Worm (Caenorhabditis elegans): Measurements from ENCODE around the gene slc-46A.
A peak's percentile ranks its signal among the peaks of the same experiment; 100 is the strongest.

Gene slc-46A

ce11 chrIV:5370914-5371313 lies 51.9 kb downstream of the slc-46A start (continued):
- TF ChIP-seq nhr-232 (tag; optimal IDR thresholded peaks at IDR 0.05) = peak; percentile 18
- peak; percentile 49 for TF ChIP-seq nfya-1 (tag; optimal IDR thresholded peaks at IDR 0.05)
- peak; percentile 72 for TF ChIP-seq ttx-3 (tag; optimal IDR thresholded peaks at IDR 0.05)
- no peak for TF ChIP-seq C08G9.2 (tag; optimal IDR thresholded peaks at IDR 0.05)
- TF ChIP-seq lin-11 (tag; optimal IDR thresholded peaks at IDR 0.05) = no peak
- TF ChIP-seq fax-1 (tag; optimal IDR thresholded peaks at IDR 0.05) = peak; percentile 33
- no peak for TF ChIP-seq ceh-48 (tag; optimal IDR thresholded peaks at IDR 0.05)
- TF ChIP-seq K09A11.1 (tag; optimal IDR thresholded peaks at IDR 0.05; ENCODE audit: insufficient read depth) = peak; percentile 65
- no peak for TF ChIP-seq sox-2 (GFP tag; IDR thresholded peaks at IDR 0.05)
- peak; percentile 52 for TF ChIP-seq zip-5 (tag; optimal IDR thresholded peaks at IDR 0.05)
- TF ChIP-seq che-1 (tag; optimal IDR thresholded peaks at IDR 0.05) = no peak
- TF ChIP-seq ceh-34 (tag; optimal IDR thresholded peaks at IDR 0.05) = peak; percentile 71
- no peak for TF ChIP-seq dmd-4 (tag; optimal IDR thresholded peaks at IDR 0.05; ENCODE audit: borderline replicate concordance)
- no peak for TF ChIP-seq npax-4 (tag; optimal IDR thresholded peaks at IDR 0.05)
- no peak for TF ChIP-seq pros-1 (tag; optimal IDR thresholded peaks at IDR 0.05)
- TF ChIP-seq ceh-45 (GFP tag; IDR thresholded peaks at IDR 0.05) = no peak
- peak; percentile 44 for TF ChIP-seq unc-86 (tag; optimal IDR thresholded peaks at IDR 0.05)
- no peak for TF ChIP-seq ceh-19 (GFP tag; optimal IDR thresholded peaks at IDR 0.05)
- TF ChIP-seq sdc-2 (tag; optimal IDR thresholded peaks at IDR 0.05) = no peak
- no peak for TF ChIP-seq ama-1 (optimal IDR thresholded peaks at IDR 0.05)
- TF ChIP-seq pha-4 (tag; optimal IDR thresholded peaks at IDR 0.05) = no peak
- TF ChIP-seq ceh-6 (GFP tag; optimal IDR thresholded peaks at IDR 0.05) = no peak
- no peak for TF ChIP-seq unc-3 (GFP tag; conservative IDR thresholded peaks at IDR 0.05)
- peak; percentile 22 for TF ChIP-seq unc-3 (tag; optimal IDR thresholded peaks at IDR 0.05)
- no peak for TF ChIP-seq pag-3 (tag; optimal IDR thresholded peaks at IDR 0.05; ENCODE audit: borderline replicate concordance)
- TF ChIP-seq elt-2 (tag; optimal IDR thresholded peaks at IDR 0.05) = peak; percentile 76
- no peak for TF ChIP-seq lim-6 (tag; optimal IDR thresholded peaks at IDR 0.05)
- no peak for TF ChIP-seq ceh-24 (tag; optimal IDR thresholded peaks at IDR 0.05)
- no peak for TF ChIP-seq eyg-1 (tag; optimal IDR thresholded peaks at IDR 0.05)
- TF ChIP-seq elt-4 (tag; optimal IDR thresholded peaks at IDR 0.05) = no peak
- peak; percentile 21 for TF ChIP-seq ztf-16 (tag; optimal IDR thresholded peaks at IDR 0.05)
- no peak for TF ChIP-seq hlh-30 (tag; optimal IDR thresholded peaks at IDR 0.05; ENCODE audit: insufficient read depth)
- TF ChIP-seq ceh-30 (tag; optimal IDR thresholded peaks at IDR 0.05) = no peak
- TF ChIP-seq pha-2 (tag; optimal IDR thresholded peaks at IDR 0.05) = peak; percentile 41
- TF ChIP-seq pax-1 (tag; optimal IDR thresholded peaks at IDR 0.05) = no peak
- TF ChIP-seq F13H6.1 (tag; optimal IDR thresholded peaks at IDR 0.05) = no peak
- no peak for TF ChIP-seq unc-55 (GFP tag; optimal IDR thresholded peaks at IDR 0.05)
- no peak for TF ChIP-seq unc-42 (tag; optimal IDR thresholded peaks at IDR 0.05)
- no peak for TF ChIP-seq hlh-6 (tag; optimal IDR thresholded peaks at IDR 0.05)
- TF ChIP-seq rnt-1 (tag; optimal IDR thresholded peaks at IDR 0.05) = no peak

- no peak for TF ChIP-seq pha-4 (tag; optimal IDR thresholded peaks at IDR 0.05)
- no peak for TF ChIP-seq C08G9.2 (tag; optimal IDR thresholded peaks at IDR 0.05)
- TF ChIP-seq hlh-15 (tag; optimal IDR thresholded peaks at IDR 0.05) = no peak
- no peak for TF ChIP-seq elt-2 (tag; optimal IDR thresholded peaks at IDR 0.05)
- TF ChIP-seq npax-4 (tag; optimal IDR thresholded peaks at IDR 0.05) = no peak
- TF ChIP-seq hlh-13 (GFP tag; optimal IDR thresholded peaks at IDR 0.05) = no peak
- no peak for TF ChIP-seq K09A11.1 (tag; optimal IDR thresholded peaks at IDR 0.05; ENCODE audit: insufficient read depth)
- TF ChIP-seq ttx-3 (tag; optimal IDR thresholded peaks at IDR 0.05) = no peak
- TF ChIP-seq ceh-34 (tag; optimal IDR thresholded peaks at IDR 0.05) = no peak
- no peak for TF ChIP-seq elt-4 (tag; optimal IDR thresholded peaks at IDR 0.05)
- TF ChIP-seq ceh-18 (tag; optimal IDR thresholded peaks at IDR 0.05) = no peak
- no peak for TF ChIP-seq ref-2 (tag; optimal IDR thresholded peaks at IDR 0.05)
- TF ChIP-seq pqm-1 (tag; optimal IDR thresholded peaks at IDR 0.05) = no peak
- no peak for TF ChIP-seq ceh-2 (tag; optimal IDR thresholded peaks at IDR 0.05)
- no peak for TF ChIP-seq tbx-2 (tag; optimal IDR thresholded peaks at IDR 0.05)
Measured at ce11 chrIV:5374321-5374720, 55.3 kb downstream of the slc-46A start.
